Worm (Caenorhabditis elegans): ENCODE results near the gene daf-6.

- no peak for TF ChIP-seq rcor-1 (GFP tag; IDR thresholded peaks at IDR 0.05)
- TF ChIP-seq ceh-40 (GFP tag; IDR thresholded peaks at IDR 0.05) = no peak
- TF ChIP-seq unc-130 (GFP tag; optimal IDR thresholded peaks at IDR 0.05) = no peak
- TF ChIP-seq nhr-27 (tag; optimal IDR thresholded peaks at IDR 0.05) = no peak
- no peak for TF ChIP-seq ztf-18 (tag; optimal IDR thresholded peaks at IDR 0.05)
- no peak for TF ChIP-seq F10E7.11 (tag; optimal IDR thresholded peaks at IDR 0.05)
- TF ChIP-seq let-607 (tag; optimal IDR thresholded peaks at IDR 0.05) = no peak
- TF ChIP-seq chd-7 (tag; optimal IDR thresholded peaks at IDR 0.05) = no peak
- no peak for TF ChIP-seq snpc-1.1 (tag; optimal IDR thresholded peaks at IDR 0.05; ENCODE audit: insufficient read depth)
- TF ChIP-seq fkh-3 (tag; optimal IDR thresholded peaks at IDR 0.05) = no peak
- no peak for TF ChIP-seq tlf-1 (GFP tag; optimal IDR thresholded peaks at IDR 0.05)
- TF ChIP-seq ztf-25 (GFP tag; IDR thresholded peaks at IDR 0.05) = no peak
- TF ChIP-seq pha-4 (tag; optimal IDR thresholded peaks at IDR 0.05) = no peak
These were observed 16.9 kb downstream of the daf-6 start, which contains the start of gene hex-5 for ce11 chrX:14905161-14905560.

All from whole organism, young adult.